Fruit fly (Drosophila melanogaster): Measurements from ENCODE around the gene CG1231.

DNA sequence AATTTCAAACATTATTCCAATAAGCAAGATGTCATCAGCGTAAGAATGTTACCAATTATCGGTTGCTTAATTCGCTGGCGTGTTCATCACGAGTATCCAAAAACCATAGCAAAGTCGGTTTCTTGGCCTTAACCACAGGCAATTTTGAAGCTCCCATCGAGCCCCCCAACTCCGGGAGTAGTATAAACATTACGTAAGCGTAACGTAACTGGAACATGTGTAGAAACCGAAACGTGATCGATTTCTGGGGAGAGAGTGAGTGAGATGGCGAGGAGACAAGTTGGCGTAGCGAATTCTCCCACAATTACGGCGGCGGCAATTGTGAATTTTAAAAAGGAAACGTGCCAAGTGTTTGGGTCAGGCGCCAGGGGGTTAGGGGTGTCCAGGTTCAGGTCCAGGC lies 22.7 kb downstream of the CG1231 start:
- TF ChIP-seq psq (optimal IDR thresholded peaks at IDR 0.05) (no peak), EcR (GFP tag; optimal IDR thresholded peaks at IDR 0.05) (no peak), usp (GFP tag; optimal IDR thresholded peaks at IDR 0.05) (no peak), CG8478 (optimal IDR thresholded peaks at IDR 0.05) (no peak), pan (optimal IDR thresholded peaks at IDR 0.05) (no peak)
